Fruit fly (Drosophila melanogaster) whole organism, embryonic: ENCODE measurements around the gene nonC.

Experiments
- CG10209 ChIP-seq: fragments of 200-800 bp; sonication (Bioruptor generic); optimal IDR thresholded peaks from 3 replicates; lab custom pipeline; 2017; ENCODE audit warnings: missing biosample characterization, mild to moderate bottlenecking, missing genetic modification characterization, missing genetic modification reagents
- CG10366 ChIP-seq: fragments of 200-800 bp; sonication (Bioruptor generic); IDR thresholded peaks from 2 replicates; pipeline ENCODE4 v1.3.6; 2022; ENCODE audit warnings: missing biosample characterization, missing genetic modification characterization
- CG10431 ChIP-seq: fragments of 200-800 bp; sonication (Bioruptor generic); optimal IDR thresholded peaks from 3 replicates; lab custom pipeline; 2018; ENCODE audit warnings: missing biosample characterization, mild to moderate bottlenecking, missing genetic modification characterization
- CG10543 ChIP-seq: fragments of 200-800 bp; sonication (Bioruptor generic); optimal IDR thresholded peaks from 3 replicates; lab custom pipeline; 2017; ENCODE audit warnings: missing biosample characterization, mild to moderate bottlenecking, missing genetic modification characterization, moderate library complexity
- CG10959 ChIP-seq: fragments of 200-800 bp; sonication (Bioruptor generic); IDR thresholded peaks from 2 replicates; pipeline ENCODE4 v1.3.6; 2022; ENCODE audit warnings: missing biosample characterization, missing genetic modification characterization
- CG11456 ChIP-seq: fragments of 200-800 bp; sonication (Bioruptor generic); IDR thresholded peaks from 3 replicates; pipeline ENCODE4 v1.3.6; 2022; ENCODE audit warnings: missing biosample characterization, missing genetic modification characterization
- CG11504 ChIP-seq: fragments of 200-800 bp; sonication (Bioruptor generic); optimal IDR thresholded peaks from 3 replicates; lab custom pipeline; 2019; ENCODE audit warnings: missing biosample characterization, mild to moderate bottlenecking, missing genetic modification characterization, moderate library complexity
- CG11560 ChIP-seq: fragments of 200-800 bp; sonication (Bioruptor generic); IDR thresholded peaks from 3 replicates; pipeline ENCODE4 v1.3.6; 2022; ENCODE audit warnings: missing biosample characterization, missing genetic modification characterization
- CG12155 ChIP-seq: fragments of 200-800 bp; sonication (Bioruptor generic); optimal IDR thresholded peaks from 3 replicates; lab custom pipeline; 2016; ENCODE audit warnings: missing biosample characterization, missing genetic modification characterization
- CG12942 ChIP-seq: fragments of 200-800 bp; sonication (Bioruptor generic); optimal IDR thresholded peaks from 3 replicates; lab custom pipeline; 2016; ENCODE audit warnings: missing biosample characterization, missing genetic modification characterization
- CG13287 ChIP-seq: fragments of 200-800 bp; sonication (Bioruptor generic); IDR thresholded peaks from 2 replicates; pipeline ENCODE4 v1.3.6; 2022; ENCODE audit warnings: missing biosample characterization, missing genetic modification characterization; ENCODE audit not compliant: partially characterized antibody
- CG13775 ChIP-seq: fragments of 200-800 bp; sonication (Bioruptor generic); optimal IDR thresholded peaks from 3 replicates; lab custom pipeline; 2017; ENCODE audit warnings: missing biosample characterization, mild to moderate bottlenecking, missing genetic modification characterization
- CG14710 ChIP-seq: fragments of 200-800 bp; sonication (Bioruptor generic); optimal IDR thresholded peaks from 3 replicates; lab custom pipeline; 2019; ENCODE audit warnings: missing biosample characterization, mild to moderate bottlenecking, missing genetic modification characterization, moderate library complexity
- CG15514 ChIP-seq: fragments of 200-800 bp; sonication (Bioruptor generic); optimal IDR thresholded peaks from 3 replicates; lab custom pipeline; 2017; ENCODE audit warnings: missing biosample characterization, missing genetic modification characterization, mild to moderate bottlenecking, moderate library complexity, missing genetic modification reagents
- CG16813 ChIP-seq: fragments of 200-800 bp; sonication (Bioruptor generic); IDR thresholded peaks from 3 replicates; pipeline ENCODE4 v1.3.6; 2022; ENCODE audit warnings: missing biosample characterization, missing genetic modification characterization; ENCODE audit not compliant: partially characterized antibody
- CG17912 ChIP-seq: fragments of 200-800 bp; sonication (Bioruptor generic); optimal IDR thresholded peaks from 2 replicates; lab custom pipeline; 2018; ENCODE audit warnings: missing biosample characterization, mild to moderate bottlenecking, missing genetic modification characterization
- CG2678 ChIP-seq: fragments of 200-800 bp; sonication (Bioruptor generic); optimal IDR thresholded peaks from 3 replicates; lab custom pipeline; 2019; ENCODE audit warnings: missing biosample characterization, mild to moderate bottlenecking, missing genetic modification characterization, moderate library complexity
- CG2875 ChIP-seq: fragments of 200-800 bp; sonication (Bioruptor generic); optimal IDR thresholded peaks from 2 replicates; lab custom pipeline; 2017; ENCODE audit warnings: missing biosample characterization, mild to moderate bottlenecking, missing genetic modification characterization, missing genetic modification reagents
- CG30403 ChIP-seq: fragments of 200-800 bp; sonication (Bioruptor generic); optimal IDR thresholded peaks from 3 replicates; lab custom pipeline; 2016; ENCODE audit warnings: missing biosample characterization, missing genetic modification characterization
- CG3726 ChIP-seq: fragments of 200-800 bp; sonication (Bioruptor generic); IDR thresholded peaks from 3 replicates; pipeline ENCODE4, ENCODE4 v1.3.6; 2022; ENCODE audit warnings: missing biosample characterization, missing genetic modification characterization
- CG3838 ChIP-seq: fragments of 200-800 bp; sonication (Bioruptor generic); optimal IDR thresholded peaks from 3 replicates; lab custom pipeline; 2016; ENCODE audit warnings: missing biosample characterization, missing genetic modification characterization
- CG4617 ChIP-seq: fragments of 200-800 bp; sonication (Bioruptor generic); optimal IDR thresholded peaks from 3 replicates; lab custom pipeline; 2016; ENCODE audit warnings: missing biosample characterization, missing genetic modification characterization, borderline replicate concordance
- CG6791 ChIP-seq: fragments of 200-800 bp; sonication (Bioruptor generic); IDR thresholded peaks from 3 replicates; pipeline ENCODE4 v1.3.6; 2022; ENCODE audit warnings: missing biosample characterization, missing genetic modification characterization; ENCODE audit not compliant: partially characterized antibody
- CG9817 ChIP-seq: fragments of 200-800 bp; sonication (Bioruptor generic); optimal IDR thresholded peaks from 2 replicates; lab custom pipeline; 2018; ENCODE audit warnings: missing biosample characterization, mild to moderate bottlenecking, missing genetic modification characterization, moderate library complexity
- Chrac-16 ChIP-seq: fragments of 200-800 bp; sonication (Bioruptor generic); optimal IDR thresholded peaks from 3 replicates; lab custom pipeline; 2016; ENCODE audit warnings: missing biosample characterization, missing genetic modification characterization
- CrebB ChIP-seq: fragments of 200-800 bp; sonication (Bioruptor generic); optimal IDR thresholded peaks from 3 replicates; lab custom pipeline; 2018; ENCODE audit warnings: missing biosample characterization, mild to moderate bottlenecking, missing genetic modification characterization
- E2f2 ChIP-seq: fragments of 200-800 bp; sonication (Bioruptor generic); IDR thresholded peaks from 2 replicates; pipeline ENCODE4 v1.3.6; 2022; ENCODE audit warnings: missing biosample characterization, missing genetic modification characterization
- Ravus ChIP-seq: fragments of 200-800 bp; sonication (Bioruptor generic); IDR thresholded peaks from 2 replicates; pipeline ENCODE4 v1.3.6; 2022; ENCODE audit warnings: missing biosample characterization, missing genetic modification characterization
- Six4 ChIP-seq: fragments of 200-800 bp; sonication (Bioruptor generic); optimal IDR thresholded peaks from 2 replicates; lab custom pipeline; 2016; ENCODE audit warnings: missing biosample characterization, missing genetic modification characterization
- abd-A ChIP-seq: fragments of 200-800 bp; sonication (Bioruptor generic); optimal IDR thresholded peaks from 3 replicates; lab custom pipeline; 2019; ENCODE audit warnings: missing biosample characterization, mild to moderate bottlenecking, missing genetic modification characterization, moderate library complexity
- bowl ChIP-seq: fragments of 200-800 bp; sonication (Bioruptor generic); IDR thresholded peaks from 2 replicates; pipeline ENCODE4 v1.3.6; 2022; ENCODE audit warnings: missing biosample characterization, missing genetic modification characterization
- crc ChIP-seq: fragments of 200-800 bp; sonication (Bioruptor generic); optimal IDR thresholded peaks from 2 replicates; lab custom pipeline; 2016; ENCODE audit warnings: missing biosample characterization, missing genetic modification characterization
- da ChIP-seq: fragments of 200-800 bp; sonication (Bioruptor generic); optimal IDR thresholded peaks from 2 replicates; lab custom pipeline; 2016; ENCODE audit warnings: missing biosample characterization, missing genetic modification characterization
- ewg ChIP-seq: fragments of 200-800 bp; sonication (Bioruptor generic); optimal IDR thresholded peaks from 3 replicates; lab custom pipeline; 2017; ENCODE audit warnings: mild to moderate bottlenecking, missing biosample characterization, missing genetic modification reagents, missing genetic modification characterization
- fd3F ChIP-seq: fragments of 200-800 bp; sonication (Bioruptor generic); optimal IDR thresholded peaks from 2 replicates; lab custom pipeline; 2018; ENCODE audit warnings: missing biosample characterization, mild to moderate bottlenecking, missing genetic modification characterization, moderate library complexity
- gcm2 ChIP-seq: fragments of 200-800 bp; sonication (Bioruptor generic); optimal IDR thresholded peaks from 2 replicates; lab custom pipeline; 2016; ENCODE audit warnings: missing biosample characterization, missing genetic modification characterization
- grau ChIP-seq: fragments of 200-800 bp; optimal IDR thresholded peaks from 3 replicates; lab custom pipeline; 2019; ENCODE audit warnings: missing biosample characterization, mild to moderate bottlenecking, missing genetic modification characterization, moderate library complexity
- grn ChIP-seq: fragments of 200-800 bp; sonication (Bioruptor generic); optimal IDR thresholded peaks from 3 replicates; lab custom pipeline; 2017; ENCODE audit warnings: missing biosample characterization, missing genetic modification characterization
- gsb ChIP-seq: fragments of 200-800 bp; sonication (Bioruptor generic); IDR thresholded peaks from 2 replicates; pipeline ENCODE4 v1.3.6; 2022; ENCODE audit warnings: missing biosample characterization, missing genetic modification characterization
- kah ChIP-seq: fragments of 200-800 bp; sonication (Bioruptor generic); optimal IDR thresholded peaks from 2 replicates; lab custom pipeline; 2018; ENCODE audit warnings: missing biosample characterization, mild to moderate bottlenecking, missing genetic modification characterization
- luna ChIP-seq: fragments of 200-800 bp; sonication (Bioruptor generic); optimal IDR thresholded peaks from 2 replicates; lab custom pipeline; 2016; ENCODE audit warnings: missing biosample characterization, missing genetic modification characterization
- nau ChIP-seq: fragments of 200-800 bp; sonication (Bioruptor generic); optimal IDR thresholded peaks from 3 replicates; lab custom pipeline; 2017; ENCODE audit warnings: missing biosample characterization, mild to moderate bottlenecking, missing genetic modification characterization, missing genetic modification reagents
- pfk ChIP-seq: fragments of 200-800 bp; sonication (Bioruptor generic); optimal IDR thresholded peaks from 2 replicates; lab custom pipeline; 2018; ENCODE audit warnings: missing biosample characterization, mild to moderate bottlenecking, missing genetic modification characterization, moderate library complexity
- sim ChIP-seq: fragments of 200-800 bp; sonication (Bioruptor generic); IDR thresholded peaks from 2 replicates; pipeline ENCODE4 v1.3.6; 2022; ENCODE audit warnings: missing biosample characterization, missing genetic modification characterization
- slou ChIP-seq: fragments of 200-800 bp; sonication (Bioruptor generic); optimal IDR thresholded peaks from 3 replicates; lab custom pipeline; 2016; ENCODE audit warnings: missing biosample characterization, missing genetic modification characterization
- tgo ChIP-seq: fragments of 200-800 bp; sonication (Bioruptor generic); IDR thresholded peaks from 3 replicates; pipeline ENCODE4 v1.3.6; 2022; ENCODE audit warnings: missing biosample characterization, missing genetic modification characterization
- usp ChIP-seq: fragments of >200 bp; optimal IDR thresholded peaks from 2 replicates; lab custom pipeline; 2017; ENCODE audit warnings: missing biosample characterization, missing genetic modification characterization
- zen ChIP-seq: fragments of 200-800 bp; sonication (Bioruptor generic); optimal IDR thresholded peaks from 3 replicates; lab custom pipeline; 2018; ENCODE audit warnings: missing biosample characterization, mild to moderate bottlenecking, missing genetic modification characterization, moderate library complexity
- zf30C ChIP-seq: fragments of 200-800 bp; sonication (Bioruptor generic); optimal IDR thresholded peaks from 3 replicates; lab custom pipeline; 2018; ENCODE audit warnings: missing biosample characterization, mild to moderate bottlenecking, missing genetic modification characterization

The nonC gene

dm6 chrX:6863289-6863938, 39.1 kb downstream of the nonC start, which contains the start of gene CG43736 (continued):
- TF ChIP-seq CG6791 (GFP tag; lab: Robert Waterston, UW) (no peak), crc (GFP tag; lab: Kevin White, UChicago) (peak; percentile 88), Six4 (GFP tag; lab: Kevin White, UChicago) (peak; percentile 94), slou (peak; percentile 87), da (GFP tag; lab: Kevin White, UChicago) (peak; percentile 20), CG30403 (GFP tag; lab: Kevin White, UChicago) (peak; percentile 97), CG9817 (tag; lab: Kevin White, UChicago) (peak; percentile 96), zen (tag; lab: Kevin White, UChicago) (peak; percentile 92), CG14710 (tag; lab: Kevin White, UChicago) (peak; percentile 96), usp (GFP tag; lab: Kevin White, UChicago) (no peak), CG2678 (tag; lab: Kevin White, UChicago) (peak; percentile 99), fd3F (GFP tag; lab: Kevin White, UChicago) (peak; percentile 95), Ravus (peak; percentile 67), CG3726 (GFP tag; lab: Robert Waterston, UW) (peak; percentile 77; the same call in 2 of the 3 replicates), nau (GFP tag; lab: Kevin White, UChicago) (peak; percentile 95), CG4617 (GFP tag; lab: Kevin White, UChicago) (peak; percentile 78), CrebB (peak; percentile 92), gsb (GFP tag; lab: Robert Waterston, UW) (peak; percentile 76), luna (peak; percentile 83), kah (GFP tag; lab: Kevin White, UChicago) (peak; percentile 93), CG10959 (GFP tag; lab: Robert Waterston, UW) (peak; percentile 50; the same call in 1 of the 2 replicates), CG11504 (tag; lab: Kevin White, UChicago) (peak; percentile 98), CG10431 (GFP tag; lab: Kevin White, UChicago) (peak; percentile 85), sim (GFP tag; lab: Robert Waterston, UW) (0 out of 2 replicates have a peak, but pooled peaks have one; percentile 12), Chrac-16 (peak; percentile 91), CG16813 (no peak), grn (GFP tag; lab: Kevin White, UChicago) (peak; percentile 28), CG15514 (GFP tag; lab: Kevin White, UChicago) (peak; percentile 77), CG10209 (GFP tag; lab: Kevin White, UChicago) (peak; percentile 96), CG10366 (GFP tag; lab: Robert Waterston, UW) (peak; percentile 81), E2f2 (GFP tag; lab: Robert Waterston, UW) (peak; percentile 57; the same call in 1 of the 2 replicates), ewg (GFP tag; lab: Kevin White, UChicago) (peak; percentile 89), pfk (no peak), CG10543 (GFP tag; lab: Kevin White, UChicago) (peak; percentile 73), CG11456 (GFP tag; lab: Robert Waterston, UW) (peak; percentile 85), gcm2 (peak; percentile 59), abd-A (peak; percentile 27), CG12942 (GFP tag; lab: Kevin White, UChicago) (peak; percentile 91), CG11560 (tag; lab: Robert Waterston, UW) (peak; percentile 74), bowl (GFP tag; lab: Robert Waterston, UW) (no peak), grau (tag; lab: Kevin White, UChicago) (peak; percentile 97), CG13287 (no peak), CG17912 (GFP tag; lab: Kevin White, UChicago) (peak; percentile 83), CG12155 (GFP tag; lab: Kevin White, UChicago) (peak; percentile 91), zf30C (GFP tag; lab: Kevin White, UChicago) (no peak), CG3838 (GFP tag; lab: Kevin White, UChicago) (peak; percentile 69), tgo (GFP tag; lab: Robert Waterston, UW) (peak; percentile 90), CG2875 (peak; percentile 91), CG13775 (GFP tag; lab: Kevin White, UChicago) (peak; percentile 92)
